Worm (Caenorhabditis elegans) whole organism, early embryonic: ENCODE data around the gene C05C8.5.

Experiments
- B0310.2 ChIP-seq: sonication (generic microtip); optimal IDR thresholded peaks from 2 replicates; lab custom pipeline; 2016; ENCODE audit warnings: mild to moderate bottlenecking, missing genetic modification characterization, missing compliant biosample characterization
- F13C5.2 ChIP-seq: sonication (generic microtip); optimal IDR thresholded peaks from 2 replicates; lab custom pipeline; 2017; ENCODE audit warnings: mild to moderate bottlenecking, missing genetic modification characterization, inconsistent platforms, missing compliant biosample characterization
- aly-1 ChIP-seq: sonication (generic microtip); optimal IDR thresholded peaks from 2 replicates; lab custom pipeline; 2016; ENCODE audit warnings: missing genetic modification characterization, missing compliant biosample characterization
- ama-1 ChIP-seq: fragments of 150-350 bp; optimal IDR thresholded peaks from 2 replicates; lab custom pipeline; 2014
- ceh-13 ChIP-seq: fragments of 200-800 bp; sonication (Bioruptor generic); optimal IDR thresholded peaks from 2 replicates; lab custom pipeline; 2018; ENCODE audit warnings: mild to moderate bottlenecking, missing genetic modification characterization, missing compliant biosample characterization
- ceh-36 ChIP-seq: sonication (generic microtip); optimal IDR thresholded peaks from 2 replicates; lab custom pipeline; 2016; ENCODE audit warnings: missing genetic modification characterization, inconsistent platforms, missing compliant biosample characterization
- ets-7 ChIP-seq: sonication (generic microtip); optimal IDR thresholded peaks from 2 replicates; lab custom pipeline; 2016; ENCODE audit warnings: missing genotype, missing genetic modification characterization, missing compliant biosample characterization
- flt-1 ChIP-seq: fragments of 200-800 bp; sonication (Bioruptor generic); IDR thresholded peaks from 2 replicates; pipeline ENCODE4 v1.3.6; 2022; ENCODE audit warnings: missing genetic modification characterization, missing compliant biosample characterization
- hmbx-1 ChIP-seq: sonication (generic microtip); optimal IDR thresholded peaks from 2 replicates; lab custom pipeline; 2016; ENCODE audit warnings: mild to moderate bottlenecking, missing genetic modification characterization, missing compliant biosample characterization
- hmg-4 ChIP-seq: fragments of 200-800 bp; sonication (Bioruptor generic); optimal IDR thresholded peaks from 2 replicates; lab custom pipeline; 2018; ENCODE audit warnings: mild to moderate bottlenecking, missing genetic modification characterization, missing compliant biosample characterization
- hnd-1 ChIP-seq: sonication (generic microtip); optimal IDR thresholded peaks from 2 replicates; lab custom pipeline; 2016; ENCODE audit warnings: missing genetic modification characterization, missing compliant biosample characterization
- pes-1 ChIP-seq: fragments of 200-800 bp; sonication (Bioruptor generic); IDR thresholded peaks from 2 replicates; pipeline ENCODE4 v1.3.6; 2022; ENCODE audit warnings: missing genetic modification reagents, missing genetic modification characterization, missing compliant biosample characterization
- scrt-1 ChIP-seq: fragments of 200-800 bp; sonication (Bioruptor generic); IDR thresholded peaks from 2 replicates; pipeline ENCODE4 v1.3.6; 2022; ENCODE audit warnings: missing genetic modification characterization, missing compliant biosample characterization
- sea-1 ChIP-seq: fragments of 200-800 bp; sonication (Bioruptor generic); conservative IDR thresholded peaks from 2 replicates; pipeline ENCODE4 v1.3.6; 2022; ENCODE audit warnings: missing genetic modification characterization, missing compliant biosample characterization
- tbx-11 ChIP-seq: fragments of 200-800 bp; sonication (Bioruptor generic); IDR thresholded peaks from 2 replicates; pipeline ENCODE4 v1.3.6; 2022; ENCODE audit warnings: missing genetic modification characterization, missing compliant biosample characterization
- tbx-37 ChIP-seq: fragments of 200-800 bp; sonication (Bioruptor generic); conservative IDR thresholded peaks from 2 replicates; pipeline ENCODE4 v1.3.6; 2022; ENCODE audit warnings: missing genetic modification reagents, missing genetic modification characterization, missing compliant biosample characterization
- tra-4 ChIP-seq: sonication (generic microtip); optimal IDR thresholded peaks from 2 replicates; lab custom pipeline; 2017; ENCODE audit warnings: missing genetic modification characterization, missing compliant biosample characterization

C05C8.5 gene

ce11 chrV:7234726-7235125 lies at the start of gene C05C8.5:
TSS of gene C05C8.5 (minus strand) at chrV:7234826.
- TF ChIP-seq ceh-13, result no peak
- TF ChIP-seq ets-7 (tag; lab: Kevin White, UChicago), result no peak
- no peak for TF ChIP-seq ceh-36
- no peak for TF ChIP-seq ama-1 (lab: Kevin White, UChicago)
- TF ChIP-seq hnd-1 (tag; lab: Kevin White, UChicago), result no peak
- TF ChIP-seq tbx-37 (GFP tag; lab: Robert Waterston, UW), result no peak
- no peak for TF ChIP-seq sea-1
- no peak for TF ChIP-seq B0310.2
- TF ChIP-seq flt-1 (GFP tag; lab: Robert Waterston, UW), result no peak
- TF ChIP-seq F13C5.2 (tag; lab: Kevin White, UChicago), result no peak
- no peak for TF ChIP-seq hmg-4 (GFP tag; lab: Kevin White, UChicago)
- no peak for TF ChIP-seq tra-4 (tag; lab: Kevin White, UChicago)
- no peak for TF ChIP-seq scrt-1 (GFP tag; lab: Robert Waterston, UW)

ce11 chrV:7282037-7282436 lies 47.4 kb upstream of the C05C8.5 start, which contains the start of gene C13A2.3:
TSS of gene C13A2.3 (plus strand) at chrV:7282337.
- no peak for TF ChIP-seq tbx-37 (GFP tag; lab: Robert Waterston, UW)
- TF ChIP-seq hmbx-1, result no peak
- TF ChIP-seq tra-4 (tag; lab: Kevin White, UChicago), result no peak
- no peak for TF ChIP-seq ceh-36
- no peak for TF ChIP-seq tbx-11
- no peak for TF ChIP-seq hnd-1 (tag; lab: Kevin White, UChicago)

- TF ChIP-seq tbx-37 (GFP tag; lab: Robert Waterston, UW) (no peak), hnd-1 (tag; lab: Kevin White, UChicago) (no peak), tbx-11 (no peak), flt-1 (GFP tag; lab: Robert Waterston, UW) (no peak), aly-1 (no peak), ceh-13 (no peak), hmbx-1 (no peak), scrt-1 (GFP tag; lab: Robert Waterston, UW) (no peak), B0310.2 (no peak)
Measured at ce11 chrV:7279090-7279489, 44.5 kb upstream of the C05C8.5 start, which contains the start of gene C13A2.4. TSS of gene C13A2.4 (plus strand) at chrV:7279390.

ce11 chrV:7275491-7275890 lies 40.9 kb upstream of the C05C8.5 start, which contains the start of gene C13A2.5:
TSS of gene C13A2.5 (plus strand) at chrV:7275791.
- TF ChIP-seq ama-1 (lab: Kevin White, UChicago) (no peak), tra-4 (tag; lab: Kevin White, UChicago) (no peak)

- TF ChIP-seq tbx-37 (GFP tag; lab: Robert Waterston, UW), result no peak
- no peak for TF ChIP-seq sea-1
- TF ChIP-seq flt-1 (GFP tag; lab: Robert Waterston, UW), result no peak
- TF ChIP-seq hmg-4 (GFP tag; lab: Kevin White, UChicago), result no peak
- TF ChIP-seq ama-1 (lab: Kevin White, UChicago), result no peak
- TF ChIP-seq hnd-1 (tag; lab: Kevin White, UChicago), result no peak
- no peak for TF ChIP-seq hmbx-1
- TF ChIP-seq ets-7 (tag; lab: Kevin White, UChicago), result no peak
- TF ChIP-seq aly-1, result no peak
- no peak for TF ChIP-seq pes-1 (GFP tag; lab: Robert Waterston, UW)
Measured at ce11 chrV:7274992-7275391, 40.4 kb upstream of the C05C8.5 start, which contains the start of gene C13A2.10. TSS of gene C13A2.10 (minus strand) at chrV:7275092.

ce11 chrV:7269399-7269798 lies 34.8 kb upstream of the C05C8.5 start, which contains the start of gene C13A2.6:
TSS of gene C13A2.6 (plus strand) at chrV:7269699.
- TF ChIP-seq ceh-13, result no peak
- no peak for TF ChIP-seq F13C5.2 (tag; lab: Kevin White, UChicago)
- TF ChIP-seq B0310.2, result no peak
- no peak for TF ChIP-seq flt-1 (GFP tag; lab: Robert Waterston, UW)
- no peak for TF ChIP-seq tbx-37 (GFP tag; lab: Robert Waterston, UW)
- no peak for TF ChIP-seq hnd-1 (tag; lab: Kevin White, UChicago)
- TF ChIP-seq hmbx-1, result no peak
- no peak for TF ChIP-seq ets-7 (tag; lab: Kevin White, UChicago)
- no peak for TF ChIP-seq ama-1 (lab: Kevin White, UChicago)
- TF ChIP-seq hmg-4 (GFP tag; lab: Kevin White, UChicago), result no peak
- TF ChIP-seq pes-1 (GFP tag; lab: Robert Waterston, UW), result no peak
- no peak for TF ChIP-seq tbx-11
- no peak for TF ChIP-seq scrt-1 (GFP tag; lab: Robert Waterston, UW)
- TF ChIP-seq tra-4 (tag; lab: Kevin White, UChicago), result no peak
- no peak for TF ChIP-seq ceh-36

ce11 chrV:7266021-7266420 lies 31.4 kb upstream of the C05C8.5 start, which contains the start of gene C13A2.7:
TSS of gene C13A2.7 (plus strand) at chrV:7266321.
- no peak for TF ChIP-seq ceh-13

ce11 chrV:7264042-7264441 lies 29.4 kb upstream of the C05C8.5 start, which contains the start of gene C13A2.9:
TSS of gene C13A2.9 (minus strand) at chrV:7264142.
- TF ChIP-seq tra-4 (tag; lab: Kevin White, UChicago) (no peak), pes-1 (GFP tag; lab: Robert Waterston, UW) (no peak), flt-1 (GFP tag; lab: Robert Waterston, UW) (no peak), tbx-37 (GFP tag; lab: Robert Waterston, UW) (no peak), ama-1 (lab: Kevin White, UChicago) (no peak), aly-1 (no peak), B0310.2 (no peak), ets-7 (tag; lab: Kevin White, UChicago) (no peak), scrt-1 (GFP tag; lab: Robert Waterston, UW) (no peak)

- TF ChIP-seq flt-1 (GFP tag; lab: Robert Waterston, UW) (no peak), ama-1 (lab: Kevin White, UChicago) (no peak)
Measured at ce11 chrV:7258965-7259364, 24.3 kb upstream of the C05C8.5 start, which contains the start of gene C13A2.12. TSS of gene C13A2.12 (plus strand) at chrV:7259265.
